Fruit fly (Drosophila melanogaster): Measurements from ENCODE around the gene CG34377.

dm6 chr3R:22330512-22331119 lies 6.7 kb upstream of the CG34377 start, which contains the start of gene CG33721:
- TF ChIP-seq EcR (GFP tag; optimal IDR thresholded peaks at IDR 0.05) (no peak), usp (GFP tag; optimal IDR thresholded peaks at IDR 0.05) (no peak), CG8478 (optimal IDR thresholded peaks at IDR 0.05) (no peak)
